Fruit fly (Drosophila melanogaster) whole organism, adult: Measurements from ENCODE around the gene Irk3.

Source experiments
- CG11617 ChIP-seq: fragments of 200-800 bp; sonication (Bioruptor generic); optimal IDR thresholded peaks from 2 replicates; lab custom pipeline; 2017; ENCODE audit warnings: mild to moderate bottlenecking, missing biosample characterization, missing genetic modification reagents, missing genetic modification characterization
- CG12768 ChIP-seq: fragments of 200-800 bp; sonication (Bioruptor generic); optimal IDR thresholded peaks from 2 replicates; lab custom pipeline; 2017; ENCODE audit warnings: missing biosample characterization, missing genetic modification characterization, mild to moderate bottlenecking, moderate library complexity, missing genetic modification reagents
- CG14711 ChIP-seq: fragments of 200-800 bp; sonication (Bioruptor generic); optimal IDR thresholded peaks from 2 replicates; lab custom pipeline; 2018; ENCODE audit warnings: missing biosample characterization, mild to moderate bottlenecking, missing genetic modification characterization, moderate library complexity
- CG1620 ChIP-seq: fragments of 200-800 bp; sonication (Bioruptor generic); optimal IDR thresholded peaks from 2 replicates; lab custom pipeline; 2016; ENCODE audit warnings: missing biosample characterization, missing genetic modification characterization
- CG33017 ChIP-seq: fragments of 200-800 bp; sonication (Bioruptor generic); optimal IDR thresholded peaks from 2 replicates; lab custom pipeline; 2018; ENCODE audit warnings: missing biosample characterization, mild to moderate bottlenecking, missing genetic modification characterization, moderate library complexity
- CG5204 ChIP-seq: fragments of 200-800 bp; sonication (Bioruptor generic); optimal IDR thresholded peaks from 2 replicates; lab custom pipeline; 2016; ENCODE audit warnings: missing biosample characterization, missing genetic modification characterization
- CG7045 ChIP-seq: fragments of 200-800 bp; sonication (Bioruptor generic); optimal IDR thresholded peaks from 2 replicates; lab custom pipeline; 2017; ENCODE audit warnings: missing biosample characterization, mild to moderate bottlenecking, missing genetic modification characterization
- CG7101 ChIP-seq: fragments of 200-800 bp; sonication (Bioruptor generic); optimal IDR thresholded peaks from 2 replicates; lab custom pipeline; 2018; ENCODE audit warnings: missing biosample characterization, mild to moderate bottlenecking, missing genetic modification characterization, moderate library complexity
- Clk ChIP-seq: fragments of 200-800 bp; sonication (Bioruptor generic); optimal IDR thresholded peaks from 2 replicates; lab custom pipeline; 2017; ENCODE audit warnings: missing biosample characterization, missing genetic modification characterization
- Crg-1 ChIP-seq: fragments of 200-800 bp; sonication (Bioruptor generic); optimal IDR thresholded peaks from 2 replicates; lab custom pipeline; 2016; ENCODE audit warnings: missing biosample characterization, missing genetic modification characterization
- Hr96 ChIP-seq: fragments of 200-800 bp; sonication (Bioruptor generic); optimal IDR thresholded peaks from 2 replicates; lab custom pipeline; 2016; ENCODE audit warnings: missing biosample characterization, missing genetic modification characterization
- Mnt ChIP-seq: fragments of 200-800 bp; sonication (Bioruptor generic); optimal IDR thresholded peaks from 2 replicates; lab custom pipeline; 2016; ENCODE audit warnings: missing biosample characterization, mild to moderate bottlenecking, missing genetic modification characterization
- bab1 ChIP-seq: fragments of 200-800 bp; sonication (Bioruptor generic); optimal IDR thresholded peaks from 3 replicates; lab custom pipeline; 2019; ENCODE audit warnings: missing biosample characterization, mild to moderate bottlenecking, missing genetic modification characterization, moderate library complexity
- cic ChIP-seq: fragments of 200-800 bp; sonication (Bioruptor generic); optimal IDR thresholded peaks from 2 replicates; lab custom pipeline; 2017; ENCODE audit warnings: missing biosample characterization, mild to moderate bottlenecking, missing genetic modification characterization, moderate library complexity
- cnc ChIP-seq, 2 experiments: fragments of >200 bp; optimal IDR thresholded peaks; 2 replicates each; lab custom pipeline; 2017
- kay ChIP-seq: fragments of 200-800 bp; sonication (Bioruptor generic); peaks from one replicate; lab custom pipeline; 2016; ENCODE audit warnings: missing biosample characterization, missing genetic modification characterization, borderline replicate concordance
- ovo ChIP-seq: fragments of 200-800 bp; sonication (Bioruptor generic); optimal IDR thresholded peaks from 2 replicates; lab custom pipeline; 2016; ENCODE audit warnings: missing biosample characterization, missing genetic modification characterization
- pad ChIP-seq: fragments of 200-800 bp; sonication (Bioruptor generic); optimal IDR thresholded peaks from 3 replicates; lab custom pipeline; 2017; ENCODE audit warnings: missing biosample characterization, missing genetic modification characterization, mild to moderate bottlenecking, moderate library complexity, missing genetic modification reagents
- tj ChIP-seq: fragments of 200-800 bp; sonication (Bioruptor generic); optimal IDR thresholded peaks from 3 replicates; lab custom pipeline; 2017; ENCODE audit warnings: missing biosample characterization, mild to moderate bottlenecking, missing genetic modification characterization, moderate library complexity
- toe ChIP-seq: fragments of 200-800 bp; sonication (Bioruptor generic); optimal IDR thresholded peaks from 2 replicates; lab custom pipeline; 2016; ENCODE audit warnings: missing biosample characterization, missing genetic modification characterization

Gene Irk3

DNA sequence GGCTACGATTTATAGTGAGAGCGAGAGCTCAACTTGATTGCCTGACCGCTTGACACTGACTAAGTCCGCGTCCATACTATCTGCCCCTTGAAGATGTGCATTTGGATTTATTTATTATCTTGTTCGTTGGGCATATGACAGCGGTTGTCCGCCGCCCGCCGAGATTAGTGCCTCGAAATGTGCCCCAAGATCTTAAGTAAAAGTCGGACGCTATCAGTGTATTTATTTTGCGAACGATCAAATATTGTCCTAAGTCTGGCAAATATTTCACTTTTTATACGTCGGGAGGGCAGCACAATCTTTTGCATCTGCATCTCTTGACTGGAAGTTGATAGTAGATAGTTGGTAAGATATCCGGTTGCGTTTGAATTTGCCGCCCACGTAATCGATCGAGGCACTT, at the start of gene Irk3:
Irk3 (minus strand) TSS at position 63 of the 400 bp plus-strand sequence.
- TF ChIP-seq CG33017 (tag; lab: Kevin White, UChicago) (peak; percentile 73), CG12768 (GFP tag; lab: Kevin White, UChicago) (peak; percentile 67), toe (GFP tag; lab: Kevin White, UChicago) (no peak), kay (no peak), CG7101 (tag; lab: Kevin White, UChicago) (peak; percentile 64), bab1 (GFP tag; lab: Kevin White, UChicago) (no peak), CG7045 (GFP tag; lab: Kevin White, UChicago) (peak; percentile 69), pad (peak; percentile 7), cic (GFP tag; lab: Kevin White, UChicago) (peak; percentile 85), Hr96 (GFP tag; lab: Kevin White, UChicago) (no peak), CG11617 (GFP tag; lab: Kevin White, UChicago) (peak; percentile 52), CG14711 (tag; lab: Kevin White, UChicago) (peak; percentile 33), Crg-1 (GFP tag; lab: Kevin White, UChicago) (no peak), ovo (GFP tag; lab: Kevin White, UChicago) (no peak), CG5204 (GFP tag; lab: Kevin White, UChicago) (no peak), Mnt (GFP tag; lab: Kevin White, UChicago) (peak; percentile 6), tj (GFP tag; lab: Kevin White, UChicago) (no peak)

DNA sequence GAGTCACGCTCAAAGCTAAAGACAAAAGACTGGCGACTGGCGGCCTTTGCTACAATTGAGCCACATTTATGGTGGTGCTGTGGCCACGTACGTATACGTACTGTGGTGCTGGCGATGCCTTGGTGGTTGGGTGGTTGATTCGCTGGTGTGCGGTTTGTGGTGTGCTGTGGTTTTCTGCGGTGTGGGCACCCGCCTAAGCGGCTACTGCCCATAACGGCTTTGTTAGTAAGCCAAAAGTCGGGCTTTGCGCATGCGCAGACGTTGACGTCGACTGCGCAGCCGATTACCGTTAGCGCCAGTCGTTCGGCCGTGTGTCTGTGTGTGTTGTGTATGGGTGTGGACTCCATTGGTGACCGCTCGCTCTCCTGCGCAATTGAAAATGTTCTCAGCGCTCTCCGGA, 39.7 kb upstream of the Irk3 start:
- TF ChIP-seq Mnt (GFP tag; lab: Kevin White, UChicago) (no peak), kay (no peak), CG1620 (GFP tag; lab: Kevin White, UChicago) (no peak), CG33017 (tag; lab: Kevin White, UChicago) (no peak), ovo (GFP tag; lab: Kevin White, UChicago) (no peak), Hr96 (GFP tag; lab: Kevin White, UChicago) (no peak), cic (GFP tag; lab: Kevin White, UChicago) (no peak), CG7045 (GFP tag; lab: Kevin White, UChicago) (no peak), bab1 (GFP tag; lab: Kevin White, UChicago) (no peak), tj (GFP tag; lab: Kevin White, UChicago) (no peak), pad (no peak), CG7101 (tag; lab: Kevin White, UChicago) (no peak), CG5204 (GFP tag; lab: Kevin White, UChicago) (no peak), toe (GFP tag; lab: Kevin White, UChicago) (no peak), CG14711 (tag; lab: Kevin White, UChicago) (no peak), Clk (GFP tag; lab: Kevin White, UChicago) (no peak), CG12768 (GFP tag; lab: Kevin White, UChicago) (no peak), cnc (optimal IDR thresholded peaks at IDR 0.05; lab: Kevin White, UChicago) (no peak)

DNA sequence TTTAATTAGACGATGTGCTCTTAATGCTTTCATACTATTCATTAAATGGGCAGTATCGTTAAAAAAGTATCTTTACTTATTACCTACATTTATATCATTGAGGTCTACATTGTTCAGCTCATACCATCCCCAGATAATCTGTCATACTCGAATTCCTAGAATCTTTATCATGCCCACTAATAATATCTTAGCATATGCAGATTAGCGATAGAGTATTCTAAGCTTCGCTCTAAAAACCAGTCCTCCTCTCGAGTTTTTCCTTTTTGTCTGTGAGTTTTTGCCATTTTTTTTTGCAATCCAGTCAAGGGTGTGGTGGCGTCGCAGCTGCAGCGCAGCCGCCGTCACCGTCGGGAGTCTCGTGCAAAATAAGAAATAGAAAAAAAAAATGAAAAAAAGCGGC, 39.3 kb upstream of the Irk3 start:
- TF ChIP-seq bab1 (GFP tag; lab: Kevin White, UChicago) (no peak), CG5204 (GFP tag; lab: Kevin White, UChicago) (no peak), CG7101 (tag; lab: Kevin White, UChicago) (no peak), CG14711 (tag; lab: Kevin White, UChicago) (no peak), ovo (GFP tag; lab: Kevin White, UChicago) (no peak), cnc (optimal IDR thresholded peaks at IDR 0.05; lab: Kevin White, UChicago) (no peak), pad (no peak), cic (GFP tag; lab: Kevin White, UChicago) (no peak), tj (GFP tag; lab: Kevin White, UChicago) (no peak), Hr96 (GFP tag; lab: Kevin White, UChicago) (no peak), CG7045 (GFP tag; lab: Kevin White, UChicago) (no peak), kay (no peak), Clk (GFP tag; lab: Kevin White, UChicago) (no peak), CG11617 (GFP tag; lab: Kevin White, UChicago) (no peak), CG12768 (GFP tag; lab: Kevin White, UChicago) (no peak), CG1620 (GFP tag; lab: Kevin White, UChicago) (no peak), toe (GFP tag; lab: Kevin White, UChicago) (no peak), Crg-1 (GFP tag; lab: Kevin White, UChicago) (no peak)

DNA sequence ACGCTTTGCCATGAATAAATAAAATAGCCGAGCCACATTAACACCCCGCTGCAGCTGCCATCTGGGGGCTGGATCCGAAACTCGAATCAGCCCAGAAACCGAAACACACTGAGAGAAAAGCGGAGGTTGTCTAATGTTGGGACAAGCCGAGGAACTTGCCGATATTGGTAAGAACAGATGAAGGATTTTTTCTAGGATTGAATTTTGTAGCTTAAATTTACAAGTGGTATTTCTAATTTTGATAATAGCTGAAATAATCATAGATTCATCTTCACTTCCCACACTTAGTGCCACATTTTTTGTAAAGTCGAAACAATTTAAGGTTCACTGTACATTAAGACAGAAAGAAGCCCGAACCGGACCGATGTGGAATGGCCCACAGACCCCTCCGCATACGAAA, 38.5 kb upstream of the Irk3 start:
- no peak for TF ChIP-seq bab1 (GFP tag; lab: Kevin White, UChicago)
- no peak for TF ChIP-seq toe (GFP tag; lab: Kevin White, UChicago)
- TF ChIP-seq CG1620 (GFP tag; lab: Kevin White, UChicago), result no peak
- TF ChIP-seq Crg-1 (GFP tag; lab: Kevin White, UChicago), result no peak
- no peak for TF ChIP-seq pad
- no peak for TF ChIP-seq CG7101 (tag; lab: Kevin White, UChicago)
- TF ChIP-seq CG14711 (tag; lab: Kevin White, UChicago), result no peak
- TF ChIP-seq CG12768 (GFP tag; lab: Kevin White, UChicago), result no peak
- no peak for TF ChIP-seq CG33017 (tag; lab: Kevin White, UChicago)
- TF ChIP-seq cnc (optimal IDR thresholded peaks at IDR 0.05; lab: Kevin White, UChicago), result no peak
- TF ChIP-seq Mnt (GFP tag; lab: Kevin White, UChicago), result no peak
- no peak for TF ChIP-seq kay
- no peak for TF ChIP-seq CG5204 (GFP tag; lab: Kevin White, UChicago)

DNA sequence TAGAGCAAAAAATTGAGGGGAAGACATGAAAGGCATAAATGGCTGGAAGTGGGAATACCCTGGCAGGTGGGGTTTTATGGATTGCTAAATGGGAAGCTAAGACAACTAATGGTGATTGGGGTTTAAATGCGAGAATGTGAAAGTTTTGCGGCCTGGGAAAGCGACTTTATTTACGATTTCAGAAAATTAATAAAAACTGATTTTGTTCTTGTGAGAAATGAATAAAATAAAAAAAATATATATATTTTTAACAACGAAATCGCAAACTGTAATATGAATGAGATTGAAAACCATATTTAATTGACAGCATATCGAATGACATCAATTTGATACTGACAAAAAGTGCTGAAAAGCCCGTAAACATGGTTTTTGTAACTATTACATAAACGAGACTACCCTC, 37.8 kb upstream of the Irk3 start:
- no peak for TF ChIP-seq ovo (GFP tag; lab: Kevin White, UChicago)
- TF ChIP-seq bab1 (GFP tag; lab: Kevin White, UChicago), result no peak
- TF ChIP-seq Mnt (GFP tag; lab: Kevin White, UChicago), result no peak
- TF ChIP-seq CG14711 (tag; lab: Kevin White, UChicago), result no peak
- TF ChIP-seq cnc (optimal IDR thresholded peaks at IDR 0.05; lab: Kevin White, UChicago), result no peak
- no peak for TF ChIP-seq CG11617 (GFP tag; lab: Kevin White, UChicago)
- no peak for TF ChIP-seq pad
- no peak for TF ChIP-seq Hr96 (GFP tag; lab: Kevin White, UChicago)
- TF ChIP-seq CG1620 (GFP tag; lab: Kevin White, UChicago), result no peak
- no peak for TF ChIP-seq Crg-1 (GFP tag; lab: Kevin White, UChicago)
- TF ChIP-seq cic (GFP tag; lab: Kevin White, UChicago), result no peak
- no peak for TF ChIP-seq Clk (GFP tag; lab: Kevin White, UChicago)
- no peak for TF ChIP-seq toe (GFP tag; lab: Kevin White, UChicago)
- no peak for TF ChIP-seq CG12768 (GFP tag; lab: Kevin White, UChicago)
- TF ChIP-seq CG7101 (tag; lab: Kevin White, UChicago), result no peak
